Fruit fly (Drosophila melanogaster) whole organism, prepupa: ENCODE results near the gene Plc21C.
A peak's percentile ranks its signal among the peaks of the same experiment; 100 is the strongest.

Source experiments
- Blimp-1 ChIP-seq: fragments of 200-800 bp; sonication (Bioruptor generic); optimal IDR thresholded peaks from 3 replicates; lab custom pipeline; 2017; ENCODE audit warnings: missing biosample characterization, missing genetic modification characterization, mild to moderate bottlenecking, moderate library complexity, missing genetic modification reagents
- CG10631 ChIP-seq: fragments of 200-800 bp; sonication (Bioruptor generic); optimal IDR thresholded peaks from 2 replicates; lab custom pipeline; 2016; ENCODE audit warnings: missing biosample characterization, missing genetic modification characterization
- CG10669 ChIP-seq: fragments of 200-800 bp; sonication (Bioruptor generic); optimal IDR thresholded peaks from 3 replicates; lab custom pipeline; 2018; ENCODE audit warnings: missing biosample characterization, mild to moderate bottlenecking, missing genetic modification characterization, moderate library complexity
- CG11294 ChIP-seq: fragments of 200-800 bp; sonication (Bioruptor generic); IDR thresholded peaks from 2 replicates; pipeline ENCODE4 v1.3.6; 2022; ENCODE audit warnings: missing biosample characterization, missing genetic modification characterization
- CG11762 ChIP-seq: fragments of 200-800 bp; sonication (Bioruptor generic); optimal IDR thresholded peaks from 3 replicates; lab custom pipeline; 2016; ENCODE audit warnings: missing biosample characterization, missing genetic modification characterization; ENCODE audit not compliant: insufficient read depth
- CG11902 ChIP-seq: fragments of 200-800 bp; sonication (Bioruptor generic); optimal IDR thresholded peaks from 3 replicates; lab custom pipeline; 2016; ENCODE audit warnings: missing biosample characterization, missing genetic modification characterization
- CG15336 ChIP-seq: fragments of 200-800 bp; sonication (Bioruptor generic); IDR thresholded peaks from 2 replicates; pipeline ENCODE4 v1.3.6; 2022; ENCODE audit warnings: missing biosample characterization, missing genetic modification characterization
- CG16779 ChIP-seq: fragments of 200-800 bp; sonication (Bioruptor generic); optimal IDR thresholded peaks from 3 replicates; lab custom pipeline; 2017; ENCODE audit warnings: missing biosample characterization, mild to moderate bottlenecking, missing genetic modification characterization
- CG3032 ChIP-seq: fragments of 200-800 bp; optimal IDR thresholded peaks from 2 replicates; lab custom pipeline; 2019; ENCODE audit warnings: missing biosample characterization, mild to moderate bottlenecking, missing genetic modification characterization, moderate library complexity
- CG31627 ChIP-seq: fragments of 200-800 bp; sonication (Bioruptor generic); optimal IDR thresholded peaks from 3 replicates; lab custom pipeline; 2016; ENCODE audit warnings: missing biosample characterization, missing genetic modification characterization
- CG34406 ChIP-seq: fragments of 200-800 bp; sonication (Bioruptor generic); optimal IDR thresholded peaks from 3 replicates; lab custom pipeline; 2016; ENCODE audit warnings: missing biosample characterization, missing genetic modification characterization
- CG3919 ChIP-seq: fragments of 200-800 bp; sonication (Bioruptor generic); optimal IDR thresholded peaks from 3 replicates; lab custom pipeline; 2016; ENCODE audit warnings: missing biosample characterization, missing genetic modification characterization
- CG6163 ChIP-seq: fragments of 200-800 bp; sonication (Bioruptor generic); IDR thresholded peaks from 3 replicates; pipeline ENCODE4 v1.3.6; 2022; ENCODE audit warnings: missing biosample characterization, missing genetic modification characterization
- CG6276 ChIP-seq: fragments of 200-800 bp; sonication (Bioruptor generic); optimal IDR thresholded peaks from 2 replicates; lab custom pipeline; 2017; ENCODE audit warnings: missing biosample characterization, mild to moderate bottlenecking, missing genetic modification characterization
- CG6792 ChIP-seq: fragments of 200-800 bp; sonication (Bioruptor generic); optimal IDR thresholded peaks from 3 replicates; lab custom pipeline; 2016; ENCODE audit warnings: missing biosample characterization, missing genetic modification characterization
- CG6808 ChIP-seq: fragments of 200-800 bp; sonication (Bioruptor generic); optimal IDR thresholded peaks from 3 replicates; lab custom pipeline; 2017; ENCODE audit warnings: missing biosample characterization, missing genetic modification characterization, mild to moderate bottlenecking, moderate library complexity, missing genetic modification reagents
- CG6854 ChIP-seq: fragments of 200-800 bp; sonication (Bioruptor generic); optimal IDR thresholded peaks from 2 replicates; lab custom pipeline; 2017; ENCODE audit warnings: missing biosample characterization, mild to moderate bottlenecking, missing genetic modification characterization
- CG7368 ChIP-seq: fragments of 200-800 bp; sonication (Bioruptor generic); optimal IDR thresholded peaks from 3 replicates; lab custom pipeline; 2016; ENCODE audit warnings: missing biosample characterization, missing genetic modification characterization
- CG8119 ChIP-seq: fragments of 200-800 bp; sonication (Bioruptor generic); IDR thresholded peaks from 3 replicates; pipeline ENCODE4 v1.3.6; 2022; ENCODE audit warnings: missing biosample characterization, missing genetic modification characterization
- CG8319 ChIP-seq: fragments of 200-800 bp; sonication (Bioruptor generic); optimal IDR thresholded peaks from 3 replicates; lab custom pipeline; 2016; ENCODE audit warnings: missing biosample characterization, missing genetic modification characterization
- CG9139 ChIP-seq: fragments of 200-800 bp; sonication (Bioruptor generic); optimal IDR thresholded peaks from 3 replicates; lab custom pipeline; 2017; ENCODE audit warnings: missing biosample characterization, mild to moderate bottlenecking, missing genetic modification characterization
- Eip78C ChIP-seq: fragments of 200-800 bp; sonication (Bioruptor generic); peaks from one replicate; lab custom pipeline; 2016; ENCODE audit warnings: missing biosample characterization, missing genetic modification characterization
- Eip93F ChIP-seq: fragments of 200-800 bp; sonication (Bioruptor generic); optimal IDR thresholded peaks from 2 replicates; lab custom pipeline; 2016; ENCODE audit warnings: missing biosample characterization, mild to moderate bottlenecking, missing genetic modification characterization
- Ets21C ChIP-seq: fragments of 200-800 bp; sonication (Bioruptor generic); optimal IDR thresholded peaks from 3 replicates; lab custom pipeline; 2016; ENCODE audit warnings: missing biosample characterization, missing genetic modification characterization
- Ets96B ChIP-seq: fragments of 200-800 bp; optimal IDR thresholded peaks from 2 replicates; lab custom pipeline; 2019; ENCODE audit warnings: missing biosample characterization, mild to moderate bottlenecking, missing genetic modification characterization, moderate library complexity
- Gug ChIP-seq: fragments of 200-800 bp; sonication (Bioruptor generic); IDR thresholded peaks from 2 replicates; pipeline ENCODE4 v1.3.6; 2022; ENCODE audit warnings: missing biosample characterization, missing genetic modification characterization
- Hr38 ChIP-seq: sonication (Bioruptor generic); optimal IDR thresholded peaks from 2 replicates; lab custom pipeline; 2016; ENCODE audit warnings: missing biosample characterization, missing genetic modification characterization
- Hr39 ChIP-seq: fragments of 200-800 bp; sonication (Bioruptor generic); optimal IDR thresholded peaks from 2 replicates; lab custom pipeline; 2016; ENCODE audit warnings: missing biosample characterization, missing genetic modification characterization
- Hr4 ChIP-seq: fragments of 200-800 bp; sonication (Bioruptor generic); optimal IDR thresholded peaks from 3 replicates; lab custom pipeline; 2016; ENCODE audit warnings: missing biosample characterization, missing genetic modification characterization
- Lpt ChIP-seq: fragments of 200-800 bp; sonication (Bioruptor generic); optimal IDR thresholded peaks from 3 replicates; lab custom pipeline; 2016; ENCODE audit warnings: missing biosample characterization, missing genetic modification characterization
- Met ChIP-seq: fragments of 200-800 bp; sonication (Bioruptor generic); optimal IDR thresholded peaks from 3 replicates; lab custom pipeline; 2016; ENCODE audit warnings: missing biosample characterization, missing genetic modification characterization
- OdsH ChIP-seq: fragments of 200-800 bp; sonication (Bioruptor generic); optimal IDR thresholded peaks from 3 replicates; lab custom pipeline; 2016; ENCODE audit warnings: missing biosample characterization, missing genetic modification characterization
- Sox102F ChIP-seq: fragments of 200-800 bp; sonication (Bioruptor generic); optimal IDR thresholded peaks from 2 replicates; lab custom pipeline; 2016; ENCODE audit warnings: missing biosample characterization, mild to moderate bottlenecking, missing genetic modification characterization
- Sox14 ChIP-seq: fragments of 200-800 bp; sonication (Bioruptor generic); optimal IDR thresholded peaks from 3 replicates; lab custom pipeline; 2016; ENCODE audit warnings: missing biosample characterization, missing genetic modification characterization
- Sox15 ChIP-seq: fragments of 200-800 bp; sonication (Bioruptor generic); optimal IDR thresholded peaks from 3 replicates; lab custom pipeline; 2016; ENCODE audit warnings: missing biosample characterization, missing genetic modification characterization
- achi ChIP-seq: fragments of 200-800 bp; sonication (Bioruptor generic); optimal IDR thresholded peaks from 3 replicates; lab custom pipeline; 2016; ENCODE audit warnings: missing biosample characterization, missing genetic modification characterization
- cyc ChIP-seq: fragments of 200-800 bp; sonication (Bioruptor generic); optimal IDR thresholded peaks from 3 replicates; lab custom pipeline; 2016; ENCODE audit warnings: missing biosample characterization, missing genetic modification characterization
- dsx ChIP-seq: fragments of 200-800 bp; optimal IDR thresholded peaks from 3 replicates; lab custom pipeline; 2019; ENCODE audit warnings: missing biosample characterization, mild to moderate bottlenecking, missing genetic modification characterization, moderate library complexity; ENCODE audit not compliant: poor library complexity, severe bottlenecking
- esn ChIP-seq: fragments of 200-800 bp; sonication (Bioruptor generic); optimal IDR thresholded peaks from 2 replicates; lab custom pipeline; 2016; ENCODE audit warnings: missing biosample characterization, mild to moderate bottlenecking, missing genetic modification characterization, moderate library complexity
- fd85E ChIP-seq: fragments of 200-800 bp; sonication (Bioruptor generic); optimal IDR thresholded peaks from 3 replicates; lab custom pipeline; 2016; ENCODE audit warnings: missing biosample characterization, missing genetic modification characterization
- fkh ChIP-seq: fragments of 200-800 bp; sonication (Bioruptor generic); optimal IDR thresholded peaks from 3 replicates; lab custom pipeline; 2017; ENCODE audit warnings: missing biosample characterization, mild to moderate bottlenecking, missing genetic modification characterization, moderate library complexity
- net ChIP-seq: fragments of 200-800 bp; sonication (Bioruptor generic); optimal IDR thresholded peaks from 3 replicates; lab custom pipeline; 2016; ENCODE audit warnings: missing biosample characterization, missing genetic modification characterization
- pdm3 ChIP-seq: fragments of 200-800 bp; sonication (Bioruptor generic); optimal IDR thresholded peaks from 3 replicates; lab custom pipeline; 2016; ENCODE audit warnings: missing biosample characterization, missing genetic modification characterization
- salr ChIP-seq, 2 experiments: fragments of 200-800 bp; sonication (Bioruptor generic); optimal IDR thresholded peaks; 3 replicates each; lab custom pipeline; 2016 to 2018; ENCODE audit warnings: missing biosample characterization in 2 of 2, missing genetic modification characterization in 2 of 2, mild to moderate bottlenecking in 1 of 2
- spab ChIP-seq: fragments of 200-800 bp; sonication (Bioruptor generic); optimal IDR thresholded peaks from 2 replicates; lab custom pipeline; 2017; ENCODE audit warnings: missing biosample characterization, mild to moderate bottlenecking, missing genetic modification characterization, missing genetic modification reagents
- ss ChIP-seq, 2 experiments: fragments of 200-800 bp; sonication (Bioruptor generic); optimal IDR thresholded peaks; 2 replicates in 1 of 2; 3 replicates in 1 of 2; lab custom pipeline; 2017 to 2018; ENCODE audit warnings: mild to moderate bottlenecking in 2 of 2, missing biosample characterization in 2 of 2, missing genetic modification characterization in 2 of 2, moderate library complexity in 1 of 2
- svp ChIP-seq: fragments of 200-800 bp; sonication (Bioruptor generic); peaks from one replicate; lab custom pipeline; 2016; ENCODE audit warnings: missing biosample characterization, missing genetic modification characterization
- topi ChIP-seq: fragments of 200-800 bp; sonication (Bioruptor generic); optimal IDR thresholded peaks from 3 replicates; lab custom pipeline; 2016; ENCODE audit warnings: missing biosample characterization, missing genetic modification characterization
- vri ChIP-seq: fragments of 200-800 bp; sonication (Bioruptor generic); optimal IDR thresholded peaks from 3 replicates; lab custom pipeline; 2016; ENCODE audit warnings: missing biosample characterization, mild to moderate bottlenecking, missing genetic modification characterization

The Plc21C gene

DNA sequence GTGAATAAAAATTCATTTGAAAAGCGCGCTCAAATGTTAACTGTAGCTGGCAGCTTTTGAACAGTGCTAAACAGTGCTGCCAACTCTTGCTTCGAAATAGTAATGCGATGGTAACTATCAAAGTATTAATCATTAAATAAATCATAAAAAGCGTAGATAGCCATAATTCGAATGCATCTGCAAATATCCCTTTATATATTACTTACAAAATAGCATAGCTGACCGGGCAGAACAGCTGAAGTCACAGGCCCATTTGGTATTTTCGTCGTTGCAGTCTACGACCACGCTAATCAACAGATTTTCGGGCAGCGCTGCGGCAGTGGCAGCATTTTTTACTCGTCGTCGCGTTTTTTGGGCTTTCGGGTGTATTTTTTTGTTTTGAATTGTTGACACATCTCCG is at the start of gene Plc21C (continued):
- TF ChIP-seq fd85E (GFP tag; lab: Kevin White, UChicago) (no peak), CG7368 (GFP tag; lab: Kevin White, UChicago) (no peak), CG6276 (GFP tag; lab: Kevin White, UChicago) (no peak), CG11762 (no peak), Hr4 (peak; percentile 40), CG6792 (no peak)

DNA sequence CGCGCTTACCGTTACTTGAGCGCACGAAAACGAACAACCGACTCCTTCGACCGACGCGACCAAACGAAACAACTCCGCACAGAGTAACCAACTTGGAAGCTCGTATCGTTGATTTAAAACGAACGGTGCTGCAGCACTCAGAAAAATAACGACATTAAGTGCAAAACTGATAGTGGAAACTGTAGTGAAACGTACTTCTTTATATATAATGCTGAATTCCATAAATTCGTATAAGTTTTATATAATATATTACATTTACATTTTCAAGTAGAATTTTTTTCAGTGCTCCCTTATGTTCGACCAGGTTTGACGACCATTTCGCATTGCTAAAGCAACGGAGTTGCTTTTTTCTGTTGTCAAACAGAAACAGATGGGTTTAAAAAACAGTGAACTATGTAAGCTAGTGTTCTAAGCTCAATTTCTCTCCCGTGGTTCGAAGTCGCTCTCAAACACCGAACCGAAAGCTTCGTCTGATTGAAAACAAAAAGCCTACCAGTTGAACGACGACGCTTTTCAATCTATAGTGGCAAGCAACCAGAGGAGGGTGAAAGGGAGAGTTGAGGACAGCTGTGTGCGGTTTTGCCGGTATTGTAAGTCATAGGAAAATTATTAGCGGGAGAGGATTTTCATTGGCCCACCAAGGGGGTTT is 38.2 kb upstream of the Plc21C start, which contains the start of gene CG17075:
TSS of gene CG17075 (minus strand) at position 65 of the 649 bp plus-strand sequence.
- peak; percentile 79 for TF ChIP-seq topi
- peak; percentile 46 for TF ChIP-seq Blimp-1 (GFP tag; lab: Kevin White, UChicago)
- TF ChIP-seq CG11902 (GFP tag; lab: Kevin White, UChicago), result peak; percentile 61
- peak; percentile 92 for TF ChIP-seq OdsH (GFP tag; lab: Kevin White, UChicago)
- TF ChIP-seq achi (GFP tag; lab: Kevin White, UChicago), result peak; percentile 89
- no peak for TF ChIP-seq svp (GFP tag; lab: Kevin White, UChicago)
- TF ChIP-seq Ets21C, result no peak
- TF ChIP-seq net (GFP tag; lab: Kevin White, UChicago), result peak; percentile 93
- TF ChIP-seq pdm3, result no peak
- peak; percentile 96 for TF ChIP-seq CG6163 (GFP tag; lab: Robert Waterston, UW)
- TF ChIP-seq ss (GFP tag; optimal IDR thresholded peaks at IDR 0.05; lab: Kevin White, UChicago), result peak; percentile 73 to 82
- peak; percentile 98 for TF ChIP-seq CG15336
- peak; percentile 65 for TF ChIP-seq Sox15 (GFP tag; lab: Kevin White, UChicago)
- TF ChIP-seq Hr4, result peak; percentile 95
- peak; percentile 67 for TF ChIP-seq fkh (GFP tag; lab: Kevin White, UChicago)
- TF ChIP-seq CG34406, result peak; percentile 80
- peak; percentile 61 for TF ChIP-seq Hr39
- TF ChIP-seq CG11762, result peak; percentile 82
- TF ChIP-seq CG31627, result peak; percentile 69
- no peak for TF ChIP-seq vri
- TF ChIP-seq CG9139 (GFP tag; lab: Kevin White, UChicago), result peak; percentile 34
- TF ChIP-seq Sox102F (GFP tag; lab: Kevin White, UChicago), result no peak
- peak; percentile 90 for TF ChIP-seq CG3919 (GFP tag; lab: Kevin White, UChicago)
- TF ChIP-seq CG10631 (GFP tag; lab: Kevin White, UChicago), result peak; percentile 87
- TF ChIP-seq dsx (GFP tag; lab: Kevin White, UChicago), result peak; percentile 78
- peak; percentile 89 for TF ChIP-seq CG16779 (tag; lab: Kevin White, UChicago)
- peak; percentile 92 for TF ChIP-seq Gug (GFP tag; lab: Robert Waterston, UW)
- peak; percentile 95 for TF ChIP-seq Eip78C (GFP tag; lab: Kevin White, UChicago)
- TF ChIP-seq spab (GFP tag; lab: Kevin White, UChicago), result no peak
- TF ChIP-seq CG11294 (GFP tag; lab: Robert Waterston, UW), result peak; percentile 83
- no peak for TF ChIP-seq Eip93F (GFP tag; lab: Kevin White, UChicago)
- peak; percentile 77 for TF ChIP-seq Sox14 (GFP tag; lab: Kevin White, UChicago)
- TF ChIP-seq Hr38 (GFP tag; lab: Kevin White, UChicago), result no peak
- TF ChIP-seq CG6276 (GFP tag; lab: Kevin White, UChicago), result peak; percentile 93
- TF ChIP-seq cyc (GFP tag; lab: Kevin White, UChicago), result peak; percentile 77
- TF ChIP-seq CG3032 (tag; lab: Kevin White, UChicago), result peak; percentile 79
- peak; percentile 71 for TF ChIP-seq CG6808 (GFP tag; lab: Kevin White, UChicago)
- peak; percentile 75 for TF ChIP-seq CG8319
- no peak for TF ChIP-seq CG6854 (GFP tag; lab: Kevin White, UChicago)
- TF ChIP-seq Ets96B (tag; lab: Kevin White, UChicago), result peak; percentile 87
- TF ChIP-seq Lpt (GFP tag; lab: Kevin White, UChicago), result peak; percentile 89
- peak; percentile 97 for TF ChIP-seq CG8119 (GFP tag; lab: Robert Waterston, UW)
- TF ChIP-seq CG10669 (GFP tag; lab: Kevin White, UChicago), result peak; percentile 80
- peak; percentile 82 for TF ChIP-seq CG6792
- TF ChIP-seq Met (GFP tag; lab: Kevin White, UChicago), result no peak
- peak; percentile 88 for TF ChIP-seq esn
- TF ChIP-seq salr (GFP tag; optimal IDR thresholded peaks at IDR 0.05; lab: Kevin White, UChicago), result peak; percentile 58 to 83
